Fruit fly (Drosophila melanogaster): ENCODE results near the gene Cyp4ae1.

Gene Cyp4ae1

dm6 chrX:2222181-2222790, 43.5 kb downstream of the Cyp4ae1 start, which contains the start of gene Vinc (continued):
- TF ChIP-seq GATAe (GFP tag; conservative IDR thresholded peaks at IDR 0.05): peak; percentile 78
- TF ChIP-seq Dref (GFP tag; IDR thresholded peaks at IDR 0.05): peak; percentile 85
- TF ChIP-seq D19A (tag; optimal IDR thresholded peaks at IDR 0.05): peak; percentile 85
- peak; percentile 3 for TF ChIP-seq sima (GFP tag; optimal IDR thresholded peaks at IDR 0.05)
- TF ChIP-seq sob (GFP tag; IDR thresholded peaks at IDR 0.05): peak; percentile 82
- peak; percentile 93 for TF ChIP-seq caup (GFP tag; optimal IDR thresholded peaks at IDR 0.05; ENCODE audit: severe bottlenecking)
- TF ChIP-seq CG13424 (tag; optimal IDR thresholded peaks at IDR 0.05): peak; percentile 94
- peak; percentile 75 for TF ChIP-seq CG7357 (GFP tag; IDR thresholded peaks at IDR 0.05)
- peak; percentile 96 for TF ChIP-seq CG18599 (GFP tag; optimal IDR thresholded peaks at IDR 0.05)
- peak; percentile 83 for TF ChIP-seq CG18619 (GFP tag; optimal IDR thresholded peaks at IDR 0.05)
- TF ChIP-seq pros (GFP tag; optimal IDR thresholded peaks at IDR 0.05): peak; percentile 81
- peak; percentile 97 for TF ChIP-seq Ets65A (GFP tag)
- TF ChIP-seq Dfd (GFP tag; optimal IDR thresholded peaks at IDR 0.05): no peak
- TF ChIP-seq CG8089 (GFP tag; optimal IDR thresholded peaks at IDR 0.05): peak; percentile 47
- TF ChIP-seq CG18764 (GFP tag; optimal IDR thresholded peaks at IDR 0.05): peak; percentile 78
- TF ChIP-seq Atf-2 (GFP tag; optimal IDR thresholded peaks at IDR 0.05): peak; percentile 67
- TF ChIP-seq Sry-δ (GFP tag; optimal IDR thresholded peaks at IDR 0.05): peak; percentile 55
- TF ChIP-seq run (tag; optimal IDR thresholded peaks at IDR 0.05): no peak
- TF ChIP-seq CG10321 (GFP tag; IDR thresholded peaks at IDR 0.05): no peak
- TF ChIP-seq bigmax (GFP tag; optimal IDR thresholded peaks at IDR 0.05): no peak
- no peak for TF ChIP-seq Dip2 (GFP tag; IDR thresholded peaks at IDR 0.05)
- TF ChIP-seq jumu (GFP tag; optimal IDR thresholded peaks at IDR 0.05): peak; percentile 86
- TF ChIP-seq Nf-YA (GFP tag; IDR thresholded peaks at IDR 0.05): peak; percentile 50; the same call in 1 of the 2 replicates
- peak; percentile 55; the same call in 1 of the 2 replicates for TF ChIP-seq tna (GFP tag; IDR thresholded peaks at IDR 0.05; ENCODE audit: partially characterized antibody)
- peak; percentile 43; the same call in 1 of the 3 replicates for TF ChIP-seq knrl (GFP tag; IDR thresholded peaks at IDR 0.05; ENCODE audit: partially characterized antibody)
- peak in 1 of 3 experiments; percentile 65 for TF ChIP-seq lola (GFP tag; optimal IDR thresholded peaks at IDR 0.05)
- peak; percentile 90 for TF ChIP-seq CG9932 (GFP tag; IDR thresholded peaks at IDR 0.05)
- peak; percentile 43 for TF ChIP-seq Bgb (GFP tag; IDR thresholded peaks at IDR 0.05; ENCODE audit: partially characterized antibody)
- TF ChIP-seq yki (optimal IDR thresholded peaks at IDR 0.05): no peak
- TF ChIP-seq tll (GFP tag; optimal IDR thresholded peaks at IDR 0.05): no peak
- peak; percentile 78 for TF ChIP-seq CG9817 (tag; optimal IDR thresholded peaks at IDR 0.05)
- peak; percentile 97 for TF ChIP-seq Fer1 (GFP tag; optimal IDR thresholded peaks at IDR 0.05)
- peak; percentile 82 for TF ChIP-seq Dp (GFP tag; optimal IDR thresholded peaks at IDR 0.05)
- TF ChIP-seq Gug (GFP tag; IDR thresholded peaks at IDR 0.05): peak; percentile 69
- peak; percentile 86 for TF ChIP-seq E2f2 (GFP tag; IDR thresholded peaks at IDR 0.05)
- peak; percentile 73 for TF ChIP-seq Rx (GFP tag; IDR thresholded peaks at IDR 0.05)
- peak; percentile 81 for TF ChIP-seq Max (GFP tag; optimal IDR thresholded peaks at IDR 0.05)
- TF ChIP-seq CG17385 (GFP tag; optimal IDR thresholded peaks at IDR 0.05): peak; percentile 96
- peak; percentile 85 for TF ChIP-seq slp2 (GFP tag; optimal IDR thresholded peaks at IDR 0.05)
- TF ChIP-seq chif (GFP tag; optimal IDR thresholded peaks at IDR 0.05): peak; percentile 13 to 85
- peak; percentile 83 for TF ChIP-seq CG3847 (GFP tag; IDR thresholded peaks at IDR 0.05)
- TF ChIP-seq shn (GFP tag; optimal IDR thresholded peaks at IDR 0.05): peak; percentile 83
- TF ChIP-seq Dbx (GFP tag; IDR thresholded peaks at IDR 0.05): peak; percentile 89
- TF ChIP-seq Optix (GFP tag; IDR thresholded peaks at IDR 0.05): peak; percentile 52; the same call in 1 of the 3 replicates
- TF ChIP-seq Ssrp (tag; optimal IDR thresholded peaks at IDR 0.05): peak; percentile 54
- peak; percentile 50 for TF ChIP-seq CG9609 (GFP tag; optimal IDR thresholded peaks at IDR 0.05)
- TF ChIP-seq NfI (GFP tag; optimal IDR thresholded peaks at IDR 0.05): peak; percentile 83
- TF ChIP-seq so (GFP tag; IDR thresholded peaks at IDR 0.05): peak; percentile 88
- TF ChIP-seq twi (tag; optimal IDR thresholded peaks at IDR 0.05): peak; percentile 48
- peak; percentile 82 for TF ChIP-seq onecut (GFP tag; IDR thresholded peaks at IDR 0.05)
